Worm (Caenorhabditis elegans): Measurements from ENCODE around the gene eri-1.

DNA sequence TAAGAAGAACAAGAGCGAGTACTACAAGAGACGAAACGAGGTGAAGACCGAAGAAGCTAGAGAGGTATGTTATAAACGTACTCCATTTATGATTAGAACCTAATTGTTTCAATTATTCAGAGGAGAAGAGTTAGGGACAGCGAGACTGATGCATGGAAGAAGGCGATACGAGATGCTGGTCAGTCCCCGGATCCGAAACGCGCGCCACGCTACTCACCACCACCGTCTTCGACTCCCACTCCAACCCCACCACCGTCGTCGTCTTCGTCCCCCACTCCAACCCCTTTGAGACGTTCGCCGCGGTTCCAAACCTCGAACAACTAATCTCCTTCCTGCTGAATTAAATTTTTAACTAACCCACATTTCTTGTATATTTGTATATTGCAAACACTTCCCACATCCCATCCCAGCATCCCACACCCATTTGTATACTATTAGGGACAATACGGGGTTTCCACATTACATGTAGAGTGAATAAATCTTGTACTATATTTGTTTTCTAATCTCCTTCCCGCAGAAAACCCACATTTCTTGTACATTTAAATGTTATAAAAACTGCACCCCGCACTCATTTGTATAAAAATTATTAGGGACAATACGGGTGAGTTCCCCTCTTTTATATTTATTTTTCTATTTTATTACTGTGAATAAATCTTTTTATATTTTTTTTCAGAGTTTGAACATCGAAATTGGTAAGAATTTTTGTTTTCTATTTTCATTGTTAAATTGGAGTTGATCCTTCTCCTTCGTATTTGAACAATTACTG, 32.3 kb downstream of the eri-1 start:
- TF ChIP-seq ctbp-1 (GFP tag; IDR thresholded peaks at IDR 0.05) = 0 out of 2 replicates have a peak, but pooled peaks have one; percentile 11
- no peak for TF ChIP-seq hlh-30 (tag; optimal IDR thresholded peaks at IDR 0.05; ENCODE audit: insufficient read depth)
- TF ChIP-seq nhr-76 (tag; optimal IDR thresholded peaks at IDR 0.05) = no peak
- TF ChIP-seq fos-1 (tag; optimal IDR thresholded peaks at IDR 0.05) = no peak
- no peak for TF ChIP-seq zfp-3 (GFP tag; conservative IDR thresholded peaks at IDR 0.05)
- no peak for TF ChIP-seq dve-1 (tag; optimal IDR thresholded peaks at IDR 0.05; ENCODE audit: insufficient read depth)
- no peak for TF ChIP-seq mdl-1 (tag; optimal IDR thresholded peaks at IDR 0.05)
- TF ChIP-seq nhr-28 (tag; optimal IDR thresholded peaks at IDR 0.05) = no peak

Measured in whole organism, L4 larva.